Fruit fly (Drosophila melanogaster): ENCODE data around the gene spoon.

- TF ChIP-seq Sin3A (optimal IDR thresholded peaks at IDR 0.05) (no peak), Myc (optimal IDR thresholded peaks at IDR 0.05) (no peak), h (optimal IDR thresholded peaks at IDR 0.05) (no peak), ttk (optimal IDR thresholded peaks at IDR 0.05) (no peak)
These were observed 2.7 kb downstream of the spoon start for dm6 chrX:5417836-5418554.

Data from Kc167 (cell line).